Worm (Caenorhabditis elegans) whole organism, L1 larva: Measurements from ENCODE around the gene wdr-54.

ENCODE experiments used
- C04F5.9 ChIP-seq: sonication (generic microtip); optimal IDR thresholded peaks from 2 replicates; lab custom pipeline; 2016; ENCODE audit warnings: missing genetic modification characterization, missing compliant biosample characterization
- C34B4.2 ChIP-seq: sonication (generic microtip); optimal IDR thresholded peaks from 2 replicates; lab custom pipeline; 2017; ENCODE audit warnings: mild to moderate bottlenecking, missing genetic modification characterization, missing compliant biosample characterization
- Y116A8C.19 ChIP-seq: sonication (generic microtip); optimal IDR thresholded peaks from 2 replicates; lab custom pipeline; 2016; ENCODE audit warnings: missing compliant biosample characterization, missing genetic modification characterization, borderline replicate concordance
- ama-1 ChIP-seq: fragments of 150-350 bp; optimal IDR thresholded peaks from 2 replicates; lab custom pipeline; 2014
- blmp-1 ChIP-seq: fragments of 150-350 bp; optimal IDR thresholded peaks from 2 replicates; lab custom pipeline; 2014; ENCODE audit warnings: missing biosample characterization, missing genetic modification characterization
- ceh-82 ChIP-seq, 3 experiments: fragments of 150-350 bp in 1 of 3; sonication (generic microtip) in 2 of 3; optimal IDR thresholded peaks; 2 replicates each; lab custom pipeline; 2014 to 2017; ENCODE audit warnings: missing biosample characterization in 3 of 3, missing genetic modification characterization in 3 of 3
- ceh-90 ChIP-seq: sonication (generic microtip); optimal IDR thresholded peaks from 2 replicates; lab custom pipeline; 2016; ENCODE audit warnings: missing genetic modification characterization, missing compliant biosample characterization
- ces-1 ChIP-seq: fragments of 150-350 bp; optimal IDR thresholded peaks from 2 replicates; lab custom pipeline; 2014; ENCODE audit warnings: missing biosample characterization, missing genetic modification reagents, missing genetic modification characterization
- dpl-1 ChIP-seq, 3 experiments: fragments of 150-350 bp in 2 of 3; sonication (generic microtip) in 1 of 3; optimal IDR thresholded peaks; 2 replicates each; lab custom pipeline; 2014 to 2017; ENCODE audit warnings: missing biosample characterization in 3 of 3, missing genetic modification characterization in 3 of 3, missing genetic modification reagents in 3 of 3
- efl-1 ChIP-seq, 4 experiments: fragments of 150-350 bp; optimal IDR thresholded peaks in 3 of 4; peaks in 1 of 4; 1 replicate in 1 of 4; 2 replicates in 3 of 4; lab custom pipeline; 2014; ENCODE audit warnings: missing biosample characterization in 2 of 4, missing genetic modification characterization in 2 of 4, missing genetic modification reagents in 2 of 4
- efl-3 ChIP-seq: fragments of 200-800 bp; sonication (Bioruptor generic); optimal IDR thresholded peaks from 2 replicates; lab custom pipeline; 2018; ENCODE audit warnings: mild to moderate bottlenecking, missing genetic modification characterization, missing compliant biosample characterization
- egl-13 ChIP-seq: sonication (generic microtip); optimal IDR thresholded peaks from 2 replicates; lab custom pipeline; 2016; ENCODE audit warnings: missing genotype, missing genetic modification reagents, missing genetic modification characterization, missing compliant biosample characterization
- elt-3 ChIP-seq, 6 experiments: fragments of 150-350 bp in 1 of 6; sonication (generic microtip); optimal IDR thresholded peaks; 2 replicates each; lab custom pipeline; 2017 to 2018; ENCODE audit warnings: missing biosample characterization in 6 of 6, missing genetic modification characterization in 6 of 6, inconsistent platforms in 1 of 6
- ets-5 ChIP-seq: fragments of 200-800 bp; sonication (Bioruptor generic); IDR thresholded peaks from 2 replicates; pipeline ENCODE4 v1.3.6; 2022; ENCODE audit warnings: missing genetic modification characterization, missing compliant biosample characterization
- fkh-8 ChIP-seq: sonication (generic microtip); optimal IDR thresholded peaks from 2 replicates; lab custom pipeline; 2016; ENCODE audit warnings: mild to moderate bottlenecking, missing genetic modification characterization, missing compliant biosample characterization
- hlh-17 ChIP-seq: fragments of 200-800 bp; sonication (Bioruptor generic); optimal IDR thresholded peaks from 2 replicates; lab custom pipeline; 2018; ENCODE audit warnings: missing genetic modification characterization, mild to moderate bottlenecking, missing compliant biosample characterization, moderate library complexity, borderline replicate concordance
- hlh-4 ChIP-seq: sonication (generic microtip); optimal IDR thresholded peaks from 2 replicates; lab custom pipeline; 2016; ENCODE audit warnings: mild to moderate bottlenecking, missing genetic modification characterization, missing compliant biosample characterization
- isw-1 ChIP-seq: fragments of 200-800 bp; sonication (Bioruptor generic); IDR thresholded peaks from 2 replicates; pipeline ENCODE4 v1.3.6; 2022; ENCODE audit warnings: missing genetic modification characterization, missing compliant biosample characterization
- jun-1 ChIP-seq: fragments of 150-350 bp; optimal IDR thresholded peaks from 2 replicates; lab custom pipeline; 2014; ENCODE audit warnings: missing biosample characterization, missing genetic modification reagents, missing genetic modification characterization
- lin-14 ChIP-seq: fragments of 200-800 bp; sonication (Bioruptor generic); optimal IDR thresholded peaks from 2 replicates; lab custom pipeline; 2018; ENCODE audit warnings: mild to moderate bottlenecking, missing genetic modification characterization, moderate library complexity, missing compliant biosample characterization
- lin-15B ChIP-seq: fragments of 150-350 bp; sonication (generic microtip); optimal IDR thresholded peaks from 3 replicates; lab custom pipeline; 2014; ENCODE audit warnings: missing biosample characterization, missing genetic modification characterization
- lin-35 ChIP-seq, 2 experiments: fragments of 150-350 bp; optimal IDR thresholded peaks; 2 replicates each; lab custom pipeline; 2014; ENCODE audit warnings: missing biosample characterization in 2 of 2, missing genetic modification characterization in 2 of 2, missing genetic modification reagents in 2 of 2
- mab-9 ChIP-seq: fragments of 200-800 bp; sonication (Bioruptor generic); IDR thresholded peaks from 2 replicates; pipeline ENCODE4 v1.3.6; 2022; ENCODE audit warnings: missing genetic modification reagents, missing genetic modification characterization, missing compliant biosample characterization
- mdl-1 ChIP-seq, 2 experiments: fragments of 150-350 bp; optimal IDR thresholded peaks; 2 replicates each; lab custom pipeline; 2014 to 2017; ENCODE audit warnings: missing biosample characterization in 2 of 2, missing genetic modification characterization in 2 of 2, inconsistent platforms in 1 of 2
- mef-2 ChIP-seq: fragments of 150-350 bp; optimal IDR thresholded peaks from 2 replicates; lab custom pipeline; 2014; ENCODE audit warnings: missing biosample characterization, missing genetic modification characterization
- mep-1 ChIP-seq: fragments of 150-350 bp; optimal IDR thresholded peaks from 2 replicates; lab custom pipeline; 2014; ENCODE audit warnings: missing biosample characterization, missing genetic modification characterization
- nhr-11 ChIP-seq: fragments of 150-350 bp; optimal IDR thresholded peaks from 2 replicates; lab custom pipeline; 2014; ENCODE audit warnings: missing biosample characterization, missing genetic modification characterization
- nhr-12 ChIP-seq: sonication (generic microtip); optimal IDR thresholded peaks from 2 replicates; lab custom pipeline; 2017; ENCODE audit warnings: missing biosample characterization, missing genetic modification characterization
- nhr-20 ChIP-seq: sonication (generic microtip); optimal IDR thresholded peaks from 2 replicates; lab custom pipeline; 2016; ENCODE audit warnings: mild to moderate bottlenecking, missing genetic modification characterization, missing compliant biosample characterization
- nhr-237 ChIP-seq: fragments of 150-350 bp; optimal IDR thresholded peaks from 2 replicates; lab custom pipeline; 2014; ENCODE audit warnings: missing biosample characterization, missing genetic modification characterization
- nhr-28 ChIP-seq: fragments of 150-350 bp; optimal IDR thresholded peaks from 2 replicates; lab custom pipeline; 2014; ENCODE audit warnings: missing biosample characterization, missing genetic modification characterization
- nhr-76 ChIP-seq: sonication (generic microtip); optimal IDR thresholded peaks from 2 replicates; lab custom pipeline; 2017; ENCODE audit warnings: missing biosample characterization, missing genetic modification characterization
- nhr-77 ChIP-seq: fragments of 150-350 bp; optimal IDR thresholded peaks from 2 replicates; lab custom pipeline; 2014; ENCODE audit warnings: missing biosample characterization, missing genetic modification characterization
- nhr-85 ChIP-seq: sonication (generic microtip); peaks from one replicate; lab custom pipeline; 2016; ENCODE audit warnings: missing genetic modification characterization, inconsistent platforms, missing compliant biosample characterization
- nhr-90 ChIP-seq: sonication (generic microtip); optimal IDR thresholded peaks from 2 replicates; lab custom pipeline; 2016; ENCODE audit warnings: mild to moderate bottlenecking, missing genetic modification characterization, missing compliant biosample characterization; ENCODE audit not compliant: poor library complexity
- pag-3 ChIP-seq: sonication (generic microtip); optimal IDR thresholded peaks from 2 replicates; lab custom pipeline; 2017; ENCODE audit warnings: missing genetic modification characterization, mild to moderate bottlenecking, missing compliant biosample characterization, antibody characterized with exemption, borderline replicate concordance; ENCODE audit not compliant: insufficient read depth
- skn-1 ChIP-seq: fragments of 150-350 bp; optimal IDR thresholded peaks from 2 replicates; lab custom pipeline; 2014; ENCODE audit warnings: missing biosample characterization, missing genetic modification characterization
- snpc-4 ChIP-seq: fragments of 150-350 bp; optimal IDR thresholded peaks from 2 replicates; lab custom pipeline; 2014; ENCODE audit warnings: missing biosample characterization, missing genetic modification characterization
- snu-23 ChIP-seq: sonication (generic microtip); optimal IDR thresholded peaks from 2 replicates; lab custom pipeline; 2016; ENCODE audit warnings: missing genetic modification characterization, missing compliant biosample characterization
- tlp-1 ChIP-seq: fragments of 150-350 bp; optimal IDR thresholded peaks from 2 replicates; lab custom pipeline; 2014; ENCODE audit warnings: missing biosample characterization, missing genetic modification characterization
- unc-130 ChIP-seq: fragments of 150-350 bp; optimal IDR thresholded peaks from 2 replicates; lab custom pipeline; 2017; ENCODE audit warnings: missing biosample characterization, missing genetic modification characterization, inconsistent platforms
- unc-30 ChIP-seq: sonication (generic microtip); optimal IDR thresholded peaks from 2 replicates; lab custom pipeline; 2017; ENCODE audit warnings: missing biosample characterization, missing genetic modification characterization
- unc-86 ChIP-seq: sonication (generic microtip); optimal IDR thresholded peaks from 2 replicates; lab custom pipeline; 2016; ENCODE audit warnings: missing genetic modification characterization, missing compliant biosample characterization
- unc-98 ChIP-seq: fragments of 200-800 bp; sonication (Bioruptor generic); IDR thresholded peaks from 2 replicates; pipeline ENCODE4 v1.3.6; 2022; ENCODE audit warnings: missing genetic modification characterization, missing compliant biosample characterization
- vab-15 ChIP-seq: sonication (generic microtip); optimal IDR thresholded peaks from 2 replicates; lab custom pipeline; 2017; ENCODE audit warnings: missing genotype, mild to moderate bottlenecking, missing genetic modification characterization, missing compliant biosample characterization
- zag-1 ChIP-seq: fragments of 150-350 bp; optimal IDR thresholded peaks from 2 replicates; lab custom pipeline; 2014; ENCODE audit warnings: missing biosample characterization, missing genetic modification characterization
- ztf-11 ChIP-seq, 2 experiments: sonication (generic microtip); optimal IDR thresholded peaks; 2 replicates each; lab custom pipeline; 2016 to 2017; ENCODE audit warnings: missing genetic modification characterization in 2 of 2, missing biosample characterization in 1 of 2, missing compliant biosample characterization in 1 of 2
- ztf-4 ChIP-seq: fragments of 150-350 bp; optimal IDR thresholded peaks from 2 replicates; lab custom pipeline; 2014; ENCODE audit warnings: missing biosample characterization, missing genetic modification characterization

wdr-54 gene

ce11 chrX:861378-861777 lies 32.7 kb downstream of the wdr-54 start:
- no peak for TF ChIP-seq ama-1
- TF ChIP-seq nhr-237 = no peak
- peak; percentile 26 for TF ChIP-seq lin-14 (GFP tag; lab: Kevin White, UChicago)
- TF ChIP-seq nhr-85 = peak; percentile 77
- peak in 1 of 6 experiments; percentile 53 for TF ChIP-seq elt-3 (tag; optimal IDR thresholded peaks at IDR 0.05; lab: Kevin White, UChicago)
- peak; percentile 6 for TF ChIP-seq unc-130 (tag; lab: Kevin White, UChicago)
- TF ChIP-seq blmp-1 (tag; lab: Kevin White, UChicago) = peak; percentile 18

- TF ChIP-seq ceh-82 (tag; optimal IDR thresholded peaks at IDR 0.05; lab: Kevin White, UChicago) (no peak), lin-35 (GFP tag; optimal IDR thresholded peaks at IDR 0.05; lab: Kevin White, UChicago) (no peak), pag-3 (tag; lab: Kevin White, UChicago) (no peak), nhr-28 (tag; lab: Kevin White, UChicago) (no peak), ztf-4 (tag; lab: Kevin White, UChicago) (no peak), mab-9 (no peak), mef-2 (tag; lab: Kevin White, UChicago) (no peak), unc-30 (no peak), ama-1 (no peak), ets-5 (GFP tag; lab: Robert Waterston, UW) (no peak), fkh-8 (tag; lab: Kevin White, UChicago) (no peak), snu-23 (GFP tag; lab: Kevin White, UChicago) (no peak), nhr-90 (no peak), lin-14 (GFP tag; lab: Kevin White, UChicago) (no peak), snpc-4 (tag; lab: Kevin White, UChicago) (no peak), nhr-77 (tag; lab: Kevin White, UChicago) (no peak), nhr-76 (tag; lab: Kevin White, UChicago) (no peak), dpl-1 (GFP tag; optimal IDR thresholded peaks at IDR 0.05; lab: Kevin White, UChicago) (no peak), hlh-17 (GFP tag; lab: Kevin White, UChicago) (no peak), C34B4.2 (no peak)
- TF ChIP-seq, all 84 proteins: peak for 0
Measured at ce11 chrX:863478-863877, 34.8 kb downstream of the wdr-54 start, which contains the start of gene cdo-1. Gene cdo-1 (minus strand): TSS chrX:863578.

ce11 chrX:864293-864731 lies 35.6 kb downstream of the wdr-54 start:
- TF ChIP-seq zag-1 (tag; lab: Kevin White, UChicago) = no peak
- no peak for TF ChIP-seq nhr-12
- peak; percentile 70 for TF ChIP-seq nhr-90
- peak; percentile 73 for TF ChIP-seq nhr-20 (tag; lab: Kevin White, UChicago)
- TF ChIP-seq tlp-1 (tag; lab: Kevin White, UChicago) = no peak
- TF ChIP-seq skn-1 (tag; lab: Kevin White, UChicago) = no peak
- no peak for TF ChIP-seq ceh-90 (tag; lab: Kevin White, UChicago)
- no peak for TF ChIP-seq lin-15B (tag; lab: Kevin White, UChicago)
- no peak for TF ChIP-seq ama-1
- TF ChIP-seq mep-1 (tag; lab: Kevin White, UChicago) = no peak
- TF ChIP-seq nhr-85 = peak; percentile 97
- TF ChIP-seq vab-15 (tag; lab: Kevin White, UChicago) = no peak
- TF ChIP-seq egl-13 (tag; lab: Kevin White, UChicago) = no peak
- peak; percentile 67 for TF ChIP-seq snu-23 (GFP tag; lab: Kevin White, UChicago)
- no peak for TF ChIP-seq isw-1 (GFP tag; lab: Robert Waterston, UW)
- peak in 5 of 6 experiments; percentile 83 to 98 (median 97) for TF ChIP-seq elt-3 (tag; optimal IDR thresholded peaks at IDR 0.05; lab: Kevin White, UChicago)
- no peak for TF ChIP-seq efl-3
- TF ChIP-seq nhr-11 = no peak
- peak; percentile 68 for TF ChIP-seq lin-14 (GFP tag; lab: Kevin White, UChicago)
- no peak for TF ChIP-seq efl-1 (optimal IDR thresholded peaks at IDR 0.05; lab: Kevin White, UChicago)
- TF ChIP-seq efl-1 (GFP tag; optimal IDR thresholded peaks at IDR 0.05 in 1 of 2; lab: Kevin White, UChicago) = peak in 1 of 2 experiments; percentile 50
- no peak for TF ChIP-seq ztf-11 (tag; optimal IDR thresholded peaks at IDR 0.05; lab: Kevin White, UChicago)
- no peak for TF ChIP-seq nhr-76 (tag; lab: Kevin White, UChicago)
- TF ChIP-seq unc-30 = no peak
- TF ChIP-seq unc-98 (GFP tag; lab: Robert Waterston, UW) = no peak
- no peak for TF ChIP-seq hlh-17 (GFP tag; lab: Kevin White, UChicago)
- TF ChIP-seq ces-1 = no peak
- TF ChIP-seq jun-1 (tag; lab: Kevin White, UChicago) = no peak
- no peak for TF ChIP-seq C04F5.9 (tag; lab: Kevin White, UChicago)
- no peak for TF ChIP-seq C34B4.2
- peak in 1 of 2 experiments; percentile 42 for TF ChIP-seq mdl-1 (tag; optimal IDR thresholded peaks at IDR 0.05; lab: Kevin White, UChicago)
- no peak for TF ChIP-seq hlh-4 (tag; lab: Kevin White, UChicago)
- no peak for TF ChIP-seq unc-86 (tag; lab: Kevin White, UChicago)
- no peak for TF ChIP-seq Y116A8C.19 (tag; lab: Kevin White, UChicago)
- TF ChIP-seq ztf-4 (tag; lab: Kevin White, UChicago) = peak; percentile 73
